Fruit fly (Drosophila melanogaster) whole organism, wandering third instar larva: Measurements from ENCODE around the gene eIF1.

Experiments used
- Abd-B ChIP-seq: fragments of >200 bp; optimal IDR thresholded peaks from 2 replicates; lab custom pipeline; 2017; ENCODE audit warnings: missing biosample characterization, missing genetic modification characterization
- CG32264 ChIP-seq: fragments of 200-800 bp; sonication (Bioruptor generic); optimal IDR thresholded peaks from 2 replicates; lab custom pipeline; 2016; ENCODE audit warnings: missing biosample characterization, missing genetic modification characterization
- CG9705 ChIP-seq: fragments of 200-800 bp; sonication (Bioruptor generic); optimal IDR thresholded peaks from 2 replicates; lab custom pipeline; 2018; ENCODE audit warnings: missing biosample characterization, mild to moderate bottlenecking, missing genetic modification characterization
- CrebA ChIP-seq: fragments of 200-800 bp; sonication (Bioruptor generic); optimal IDR thresholded peaks from 2 replicates; lab custom pipeline; 2016; ENCODE audit warnings: missing biosample characterization, mild to moderate bottlenecking, missing genetic modification characterization, borderline replicate concordance
- Dfd ChIP-seq: fragments of >200 bp; optimal IDR thresholded peaks from 2 replicates; lab custom pipeline; 2017; ENCODE audit warnings: missing biosample characterization, missing genetic modification characterization
- Dif ChIP-seq: fragments of 200-275, 200-300 bp; sonication (Bioruptor generic); optimal IDR thresholded peaks from 2 replicates; lab custom pipeline; 2018; ENCODE audit warnings: missing biosample characterization, missing genetic modification characterization; ENCODE audit not compliant: partially characterized antibody
- GATAd ChIP-seq: sonication (Bioruptor generic); optimal IDR thresholded peaks from 2 replicates; lab custom pipeline; 2016; ENCODE audit warnings: missing biosample characterization, missing genetic modification characterization
- HLH106 ChIP-seq: fragments of 200-800 bp; optimal IDR thresholded peaks from 3 replicates; lab custom pipeline; 2019; ENCODE audit warnings: missing biosample characterization, mild to moderate bottlenecking, missing genetic modification characterization, moderate library complexity
- Hnf4 ChIP-seq: fragments of 200-800 bp; sonication (Bioruptor generic); optimal IDR thresholded peaks from 2 replicates; lab custom pipeline; 2016; ENCODE audit warnings: missing biosample characterization, mild to moderate bottlenecking, missing genetic modification characterization
- Hr78 ChIP-seq: fragments of >200 bp; optimal IDR thresholded peaks from 2 replicates; lab custom pipeline; 2017; ENCODE audit warnings: missing biosample characterization, missing genetic modification characterization
- Hr83 ChIP-seq: fragments of 200-300 bp; sonication (Bioruptor generic); optimal IDR thresholded peaks from 2 replicates; lab custom pipeline; 2016; ENCODE audit warnings: missing biosample characterization, mild to moderate bottlenecking, missing genetic modification characterization, moderate library complexity; ENCODE audit not compliant: poor library complexity, severe bottlenecking
- Jra ChIP-seq: sonication (Bioruptor generic); optimal IDR thresholded peaks from 2 replicates; lab custom pipeline; 2016; ENCODE audit warnings: missing biosample characterization, missing genetic modification characterization
- Mio ChIP-seq: sonication (Bioruptor generic); optimal IDR thresholded peaks from 2 replicates; lab custom pipeline; 2016; ENCODE audit warnings: missing biosample characterization, missing genetic modification characterization
- Myc ChIP-seq: fragments of >200 bp; optimal IDR thresholded peaks from 2 replicates; lab custom pipeline; 2017
- N ChIP-seq: fragments of >200 bp; optimal IDR thresholded peaks from 2 replicates; lab custom pipeline; 2018; ENCODE audit warnings: missing biosample characterization, missing external identifiers, missing genetic modification characterization
- OdsH ChIP-seq: fragments of 200-800 bp; sonication (Bioruptor generic); optimal IDR thresholded peaks from 2 replicates; lab custom pipeline; 2016; ENCODE audit warnings: missing biosample characterization, mild to moderate bottlenecking, missing genetic modification characterization
- Rel ChIP-seq, 2 experiments: fragments of 200-800 bp; sonication (Bioruptor generic) in 1 of 2; optimal IDR thresholded peaks; 2 replicates in 1 of 2; 3 replicates in 1 of 2; lab custom pipeline; 2016 to 2019; ENCODE audit warnings: mild to moderate bottlenecking in 2 of 2, missing biosample characterization in 2 of 2, missing genetic modification characterization in 2 of 2, moderate library complexity in 1 of 2
- Sp1 ChIP-seq: fragments of 200-800 bp; sonication (Bioruptor generic); optimal IDR thresholded peaks from 3 replicates; lab custom pipeline; 2019; ENCODE audit warnings: missing biosample characterization, mild to moderate bottlenecking, missing genetic modification characterization, moderate library complexity
- Vsx2 ChIP-seq: fragments of 200-300, 225-300 bp; sonication (Bioruptor generic); optimal IDR thresholded peaks from 2 replicates; lab custom pipeline; 2018; ENCODE audit warnings: missing biosample characterization, missing genetic modification characterization; ENCODE audit not compliant: partially characterized antibody
- br ChIP-seq: fragments of 200-800 bp; sonication (Bioruptor generic); optimal IDR thresholded peaks from 2 replicates; lab custom pipeline; 2016; ENCODE audit warnings: missing biosample characterization, missing genetic modification characterization
- brk ChIP-seq: fragments of 200-800 bp; sonication (Bioruptor generic); optimal IDR thresholded peaks from 2 replicates; lab custom pipeline; 2016; ENCODE audit warnings: missing biosample characterization, mild to moderate bottlenecking, missing genetic modification characterization
- dl ChIP-seq, 2 experiments: fragments of 175-275, 200-275 bp in 1 of 2; fragments of 200-275 bp in 1 of 2; sonication (Bioruptor generic); optimal IDR thresholded peaks; lab custom pipeline; 2018; ENCODE audit warnings: mild to moderate bottlenecking in 2 of 2, missing biosample characterization in 2 of 2, missing genetic modification characterization in 2 of 2, moderate library complexity in 2 of 2; ENCODE audit not compliant: partially characterized antibody in 2 of 2, insufficient read depth in 1 of 2
- dmrt93B ChIP-seq: fragments of 200-800 bp; sonication (Bioruptor generic); optimal IDR thresholded peaks from 2 replicates; lab custom pipeline; 2018; ENCODE audit warnings: missing biosample characterization, mild to moderate bottlenecking, missing genetic modification characterization
- dsf ChIP-seq: sonication (Bioruptor generic); optimal IDR thresholded peaks from 2 replicates; lab custom pipeline; 2016; ENCODE audit warnings: missing biosample characterization, missing genetic modification characterization, borderline replicate concordance
- ey ChIP-seq: fragments of 200-800 bp; sonication (Bioruptor generic); optimal IDR thresholded peaks from 2 replicates; lab custom pipeline; 2016; ENCODE audit warnings: missing biosample characterization, missing genetic modification characterization
- foxo ChIP-seq, 2 experiments: fragments of 200-800 bp; sonication (Bioruptor generic); optimal IDR thresholded peaks; 2 replicates in 1 of 2; 3 replicates in 1 of 2; lab custom pipeline; 2016 to 2017; ENCODE audit warnings: missing biosample characterization in 2 of 2, missing genetic modification characterization in 2 of 2
- fru ChIP-seq: fragments of 200-800 bp; sonication (Bioruptor generic); optimal IDR thresholded peaks from 3 replicates; lab custom pipeline; 2016; ENCODE audit warnings: missing biosample characterization, mild to moderate bottlenecking, missing genetic modification characterization
- h ChIP-seq: fragments of 200-800 bp; sonication (Bioruptor generic); optimal IDR thresholded peaks from 3 replicates; lab custom pipeline; 2016; ENCODE audit warnings: missing biosample characterization, mild to moderate bottlenecking, missing genetic modification characterization
- jim ChIP-seq: fragments of 175-275, 200-325 bp; sonication (Bioruptor generic); optimal IDR thresholded peaks from 2 replicates; lab custom pipeline; 2016; ENCODE audit warnings: missing biosample characterization, mild to moderate bottlenecking, missing genetic modification characterization
- lola ChIP-seq: fragments of >200 bp; optimal IDR thresholded peaks from 2 replicates; lab custom pipeline; 2017; ENCODE audit warnings: missing biosample characterization, missing genetic modification characterization
- pan ChIP-seq: fragments of >200 bp; optimal IDR thresholded peaks from 2 replicates; lab custom pipeline; 2017
- psq ChIP-seq: fragments of 200-800 bp; sonication (Bioruptor generic); optimal IDR thresholded peaks from 3 replicates; lab custom pipeline; 2017; ENCODE audit warnings: missing biosample characterization, mild to moderate bottlenecking, missing genetic modification characterization, moderate library complexity
- rgr ChIP-seq: fragments of 200-800 bp; sonication (Bioruptor generic); optimal IDR thresholded peaks from 3 replicates; lab custom pipeline; 2016; ENCODE audit warnings: missing biosample characterization, mild to moderate bottlenecking, missing genetic modification characterization
- sage ChIP-seq: fragments of 200-800 bp; sonication (Bioruptor generic); optimal IDR thresholded peaks from 2 replicates; lab custom pipeline; 2016; ENCODE audit warnings: missing biosample characterization, mild to moderate bottlenecking, missing genetic modification characterization
- sv ChIP-seq: fragments of 200-800 bp; sonication (Bioruptor generic); optimal IDR thresholded peaks from 3 replicates; lab custom pipeline; 2016; ENCODE audit warnings: missing biosample characterization, missing genetic modification characterization
- tai ChIP-seq: sonication (Bioruptor generic); optimal IDR thresholded peaks from 2 replicates; lab custom pipeline; 2016; ENCODE audit warnings: missing biosample characterization, missing genetic modification characterization
- usp ChIP-seq: fragments of >200 bp; optimal IDR thresholded peaks from 2 replicates; lab custom pipeline; 2017; ENCODE audit warnings: missing biosample characterization, missing genetic modification characterization
- woc ChIP-seq: sonication (Bioruptor generic); optimal IDR thresholded peaks from 2 replicates; lab custom pipeline; 2016; ENCODE audit warnings: missing biosample characterization, mild to moderate bottlenecking, missing genetic modification characterization

eIF1 gene

DNA sequence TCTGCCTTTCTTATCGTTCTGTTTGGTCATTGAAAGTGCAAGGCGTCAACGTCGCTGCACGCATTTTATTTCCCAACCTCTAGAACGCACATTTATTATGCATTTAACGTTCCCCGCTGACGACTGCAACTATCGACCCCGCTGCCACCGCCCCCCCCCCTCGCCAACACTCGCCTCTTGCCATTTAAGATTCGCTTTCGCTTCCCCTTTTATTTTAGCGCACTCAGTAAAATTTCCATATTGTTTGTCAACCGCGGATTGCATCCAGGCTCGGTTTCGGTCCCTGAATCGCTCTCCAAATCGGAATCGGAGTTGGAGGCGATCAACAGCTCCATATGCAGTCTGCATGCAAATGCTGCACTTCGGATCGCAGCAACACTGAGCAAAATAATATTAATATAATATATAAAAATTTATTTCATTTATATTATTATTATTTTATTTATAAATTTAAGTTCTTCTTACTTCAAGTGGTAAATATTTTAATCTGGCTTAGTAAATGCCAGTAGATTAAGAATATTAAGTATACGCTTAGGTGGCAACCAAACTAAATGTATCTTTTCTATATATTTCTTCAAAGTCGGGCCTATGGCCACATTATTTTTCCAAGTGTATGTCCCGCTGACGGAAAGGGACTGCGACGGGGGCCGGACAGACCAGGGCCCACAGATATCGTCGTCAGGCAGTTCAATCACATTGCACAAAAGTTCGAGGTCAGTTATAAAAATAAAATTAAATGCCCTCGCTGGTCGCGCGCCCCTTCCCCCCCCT lies 17.6 kb downstream of the eIF1 start:
- peak; percentile 84 for TF ChIP-seq ey
- TF ChIP-seq fru (GFP tag; lab: Kevin White, UChicago): peak; percentile 89
- TF ChIP-seq CG32264 (GFP tag; lab: Kevin White, UChicago): peak; percentile 85
- no peak for TF ChIP-seq Vsx2
- no peak for TF ChIP-seq Dif (GFP tag; lab: Kevin White, UChicago)
- peak; percentile 74 for TF ChIP-seq tai (GFP tag; lab: Kevin White, UChicago)
- TF ChIP-seq CrebA (GFP tag; lab: Kevin White, UChicago): peak; percentile 71
- TF ChIP-seq brk (GFP tag; lab: Kevin White, UChicago): peak; percentile 90
- TF ChIP-seq dsf (GFP tag; lab: Kevin White, UChicago): no peak
- no peak for TF ChIP-seq Abd-B
- TF ChIP-seq br (GFP tag; lab: Kevin White, UChicago): peak; percentile 85
- peak; percentile 97 for TF ChIP-seq HLH106
- no peak for TF ChIP-seq dl (GFP tag; optimal IDR thresholded peaks at IDR 0.05; lab: Kevin White, UChicago; ENCODE audit: insufficient read depth in 1 of 2, partially characterized antibody in 2 of 2)
- TF ChIP-seq h (GFP tag; lab: Kevin White, UChicago): peak; percentile 91
- TF ChIP-seq Sp1 (GFP tag; lab: Kevin White, UChicago): peak; percentile 98
- peak; percentile 94 for TF ChIP-seq psq (GFP tag; lab: Kevin White, UChicago)
- no peak for TF ChIP-seq sv
- peak; percentile 85 for TF ChIP-seq sage (GFP tag; lab: Kevin White, UChicago)
- peak; percentile 94 for TF ChIP-seq rgr (GFP tag; lab: Kevin White, UChicago)
- no peak for TF ChIP-seq Dfd (GFP tag; lab: Kevin White, UChicago)
- no peak for TF ChIP-seq Mio (GFP tag; lab: Kevin White, UChicago)
- TF ChIP-seq Hr78: no peak
- TF ChIP-seq usp: no peak
- TF ChIP-seq N (GFP tag; lab: Kevin White, UChicago): no peak
- TF ChIP-seq pan (lab: Kevin White, UChicago): no peak
- peak; percentile 60 to 87 for TF ChIP-seq foxo (GFP tag; optimal IDR thresholded peaks at IDR 0.05; lab: Kevin White, UChicago)
- TF ChIP-seq woc (GFP tag; lab: Kevin White, UChicago): peak; percentile 79
- TF ChIP-seq OdsH (GFP tag; lab: Kevin White, UChicago): peak; percentile 90
- TF ChIP-seq dmrt93B (GFP tag; lab: Kevin White, UChicago): peak; percentile 93
- peak; percentile 89 for TF ChIP-seq Hnf4 (GFP tag; lab: Kevin White, UChicago)
- TF ChIP-seq Jra (GFP tag; lab: Kevin White, UChicago): peak; percentile 30
- no peak for TF ChIP-seq lola (GFP tag; lab: Kevin White, UChicago)
- no peak for TF ChIP-seq Myc (lab: Kevin White, UChicago)
- peak; percentile 17 for TF ChIP-seq Hr83 (GFP tag; lab: Kevin White, UChicago)
- peak; percentile 80 for TF ChIP-seq CG9705 (GFP tag; lab: Kevin White, UChicago)
- TF ChIP-seq Rel (GFP tag; optimal IDR thresholded peaks at IDR 0.05; lab: Kevin White, UChicago): peak; percentile 75
- peak; percentile 80 for TF ChIP-seq Rel (tag; optimal IDR thresholded peaks at IDR 0.05; lab: Kevin White, UChicago)
- TF ChIP-seq GATAd (GFP tag; lab: Kevin White, UChicago): peak; percentile 30
- TF ChIP-seq jim: no peak
- TF ChIP-seq, all 38 proteins: peak for 23

DNA sequence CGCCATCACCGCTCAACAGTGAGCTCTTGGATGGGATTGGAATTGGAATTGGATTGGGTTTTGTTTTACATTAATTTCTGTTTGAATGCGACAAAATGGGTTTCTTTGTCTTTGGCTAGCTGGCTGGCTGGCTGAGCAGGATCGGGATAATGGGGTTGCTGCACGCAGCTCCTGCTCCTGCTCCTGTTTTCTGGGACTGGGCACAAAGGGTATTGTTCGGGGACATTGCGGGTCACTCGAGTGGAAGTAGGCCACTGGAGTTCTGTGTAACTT lies 18.2 kb downstream of the eIF1 start:
- no peak for TF ChIP-seq CrebA (GFP tag; lab: Kevin White, UChicago)
- peak; percentile 3 for TF ChIP-seq lola (GFP tag; lab: Kevin White, UChicago)
- TF ChIP-seq sv: no peak
- TF ChIP-seq, all 38 proteins: peak for 1
